Worm (Caenorhabditis elegans) whole organism, L3 larva: Measurements from ENCODE around the gene irld-52.

ENCODE experiments used
- ceh-16 ChIP-seq: sonication (generic microtip); optimal IDR thresholded peaks from 2 replicates; lab custom pipeline; 2017; ENCODE audit warnings: missing biosample characterization, missing genetic modification characterization
- ceh-82 ChIP-seq: fragments of 150-350 bp; optimal IDR thresholded peaks from 2 replicates; lab custom pipeline; 2014; ENCODE audit warnings: missing biosample characterization, missing genetic modification characterization
- egl-27 ChIP-seq: sonication (generic microtip); optimal IDR thresholded peaks from 4 replicates; lab custom pipeline; 2017; ENCODE audit warnings: missing biosample characterization, missing genetic modification reagents, missing genetic modification characterization
- egl-5 ChIP-seq: fragments of 150-350 bp; optimal IDR thresholded peaks from 2 replicates; lab custom pipeline; 2017; ENCODE audit warnings: missing biosample characterization, missing genetic modification reagents, missing genetic modification characterization, inconsistent platforms
- elt-1 ChIP-seq: fragments of 150-350 bp; optimal IDR thresholded peaks from 2 replicates; lab custom pipeline; 2014; ENCODE audit warnings: missing biosample characterization, missing genetic modification characterization
- elt-3 ChIP-seq, 3 experiments: fragments of 150-350 bp in 1 of 3; sonication (generic microtip) in 2 of 3; optimal IDR thresholded peaks; 2 replicates in 2 of 3; 4 replicates in 1 of 3; lab custom pipeline; 2014 to 2017; ENCODE audit warnings: missing biosample characterization in 3 of 3, missing genetic modification characterization in 3 of 3
- fkh-10 ChIP-seq: sonication (generic microtip); optimal IDR thresholded peaks from 2 replicates; lab custom pipeline; 2017; ENCODE audit warnings: missing biosample characterization, missing genetic modification reagents, missing genetic modification characterization
- fkh-2 ChIP-seq: fragments of 150-350 bp; optimal IDR thresholded peaks from 2 replicates; lab custom pipeline; 2014; ENCODE audit warnings: missing biosample characterization, missing genetic modification reagents, missing genetic modification characterization
- hmg-11 ChIP-seq: sonication (generic microtip); optimal IDR thresholded peaks from 2 replicates; lab custom pipeline; 2016; ENCODE audit warnings: missing genetic modification characterization, missing compliant biosample characterization
- lin-15B ChIP-seq: fragments of 150-350 bp; optimal IDR thresholded peaks from 2 replicates; lab custom pipeline; 2014; ENCODE audit warnings: missing biosample characterization, missing genetic modification characterization
- lin-39 ChIP-seq: fragments of 150-350 bp; optimal IDR thresholded peaks from 2 replicates; lab custom pipeline; 2018; ENCODE audit warnings: missing biosample characterization, missing genetic modification reagents, missing genetic modification characterization
- lsy-12 ChIP-seq: sonication (generic microtip); optimal IDR thresholded peaks from 2 replicates; lab custom pipeline; 2016; ENCODE audit warnings: mild to moderate bottlenecking, missing genetic modification characterization, missing compliant biosample characterization
- mdl-1 ChIP-seq: fragments of 150-350 bp; optimal IDR thresholded peaks from 2 replicates; lab custom pipeline; 2014; ENCODE audit warnings: missing biosample characterization, missing genetic modification characterization
- mml-1 ChIP-seq: fragments of 150-350 bp; sonication (generic microtip); optimal IDR thresholded peaks from 3 replicates; lab custom pipeline; 2014; ENCODE audit warnings: missing biosample characterization, missing genetic modification characterization
- nfya-1 ChIP-seq: sonication (generic microtip); optimal IDR thresholded peaks from 2 replicates; lab custom pipeline; 2017; ENCODE audit warnings: missing genetic modification characterization, mild to moderate bottlenecking, missing compliant biosample characterization, antibody characterized with exemption, moderate library complexity; ENCODE audit not compliant: insufficient read depth
- nhr-11 ChIP-seq: fragments of 150-350 bp; optimal IDR thresholded peaks from 2 replicates; lab custom pipeline; 2014; ENCODE audit warnings: missing biosample characterization, missing genetic modification characterization
- nhr-12 ChIP-seq: fragments of 150-350 bp; optimal IDR thresholded peaks from 2 replicates; lab custom pipeline; 2014; ENCODE audit warnings: missing biosample characterization, missing genetic modification characterization
- nhr-23 ChIP-seq: fragments of 150-350 bp; optimal IDR thresholded peaks from 2 replicates; lab custom pipeline; 2014; ENCODE audit warnings: missing biosample characterization, missing genetic modification reagents, missing genetic modification characterization
- nhr-25 ChIP-seq: sonication (generic microtip); optimal IDR thresholded peaks from 2 replicates; lab custom pipeline; 2017; ENCODE audit warnings: missing biosample characterization, missing genetic modification characterization
- skn-1 ChIP-seq: fragments of 150-350 bp; optimal IDR thresholded peaks from 2 replicates; lab custom pipeline; 2014; ENCODE audit warnings: missing biosample characterization, missing genetic modification characterization
- unc-39 ChIP-seq: sonication (generic microtip); optimal IDR thresholded peaks from 4 replicates; lab custom pipeline; 2017; ENCODE audit warnings: missing biosample characterization, missing genetic modification characterization
- zag-1 ChIP-seq: fragments of 150-350 bp; optimal IDR thresholded peaks from 2 replicates; lab custom pipeline; 2014; ENCODE audit warnings: missing biosample characterization, missing genetic modification characterization
- ztf-11 ChIP-seq: fragments of 150-350 bp; optimal IDR thresholded peaks from 2 replicates; lab custom pipeline; 2014; ENCODE audit warnings: missing biosample characterization, missing genetic modification characterization

The irld-52 gene

DNA sequence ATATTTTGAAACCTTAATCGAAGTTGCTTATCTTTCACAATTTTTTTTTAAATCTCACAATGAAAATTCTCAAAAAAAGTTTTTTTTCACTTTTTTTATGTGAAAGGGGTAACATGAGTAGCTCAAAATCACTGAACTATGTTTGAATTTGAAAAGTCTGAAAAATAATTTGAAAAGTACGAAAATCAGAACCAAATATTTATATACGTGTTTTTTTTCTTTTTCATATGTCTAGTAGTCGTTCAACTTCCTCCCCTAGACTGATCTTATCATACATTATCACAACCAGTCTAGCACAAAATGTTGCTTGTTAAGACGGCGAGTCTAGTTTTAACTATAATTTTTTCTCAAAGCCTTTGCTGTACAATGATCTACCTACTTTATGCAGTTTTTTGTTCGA, 41.9 kb downstream of the irld-52 start, which contains the start of gene srbc-49:
TSS of gene srbc-49 (plus strand) at position 301 of the 400 bp plus-strand sequence.
- TF ChIP-seq egl-27 (no peak), fkh-2 (no peak), unc-39 (tag; lab: Kevin White, UChicago) (no peak), egl-5 (no peak), fkh-10 (GFP tag; lab: Kevin White, UChicago) (no peak), elt-1 (tag; lab: Kevin White, UChicago) (no peak), nhr-11 (no peak), elt-3 (tag; optimal IDR thresholded peaks at IDR 0.05; lab: Kevin White, UChicago) (no peak), mml-1 (tag; lab: Kevin White, UChicago) (no peak), nhr-23 (no peak)

DNA sequence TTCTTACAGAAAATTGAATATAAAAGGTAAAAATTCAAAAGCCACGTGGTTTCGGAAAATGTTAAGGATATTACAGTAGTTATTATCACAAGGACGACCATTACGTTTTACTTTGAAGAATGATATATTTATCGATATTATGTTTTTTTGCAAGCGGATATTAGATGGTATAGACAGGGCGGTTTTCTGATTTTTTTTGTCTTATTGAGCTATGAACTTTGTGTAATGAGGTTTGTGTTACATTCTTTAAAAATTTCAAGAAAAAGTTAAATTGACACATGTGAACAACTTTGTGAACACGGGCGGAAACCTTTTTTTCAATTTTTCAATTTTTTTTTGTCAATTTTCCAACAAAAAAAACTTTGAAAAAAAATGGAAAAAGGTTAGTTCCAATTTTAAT, 45.4 kb downstream of the irld-52 start, which contains the start of gene srbc-50:
TSS of gene srbc-50 (minus strand) at position 101 of the 400 bp plus-strand sequence.
- TF ChIP-seq nfya-1 (no peak), mdl-1 (tag; lab: Kevin White, UChicago) (no peak)

DNA sequence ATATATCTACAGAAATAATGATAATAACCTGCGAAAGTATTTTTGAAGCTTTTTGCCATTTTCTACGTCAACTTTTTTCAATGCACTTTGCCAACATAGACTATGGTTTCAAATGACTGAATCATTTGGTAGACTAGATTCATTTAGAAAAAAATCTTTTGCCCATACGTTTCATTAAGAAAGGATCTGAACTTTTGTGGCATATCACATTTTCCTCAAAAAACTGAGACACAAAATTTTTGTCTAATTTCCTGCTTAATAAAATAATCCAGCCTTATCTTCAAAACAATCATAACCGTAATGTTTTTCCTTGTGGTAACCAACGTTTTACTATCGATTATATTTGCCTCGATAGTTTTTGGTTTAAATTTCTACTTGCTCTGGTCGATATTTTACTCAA, 46.6 kb downstream of the irld-52 start, which contains the start of gene srbc-51:
TSS of gene srbc-51 (plus strand) at position 301 of the 400 bp plus-strand sequence.
- no peak for TF ChIP-seq lin-15B (tag; lab: Kevin White, UChicago)
- TF ChIP-seq zag-1 (tag; lab: Kevin White, UChicago) = no peak

DNA sequence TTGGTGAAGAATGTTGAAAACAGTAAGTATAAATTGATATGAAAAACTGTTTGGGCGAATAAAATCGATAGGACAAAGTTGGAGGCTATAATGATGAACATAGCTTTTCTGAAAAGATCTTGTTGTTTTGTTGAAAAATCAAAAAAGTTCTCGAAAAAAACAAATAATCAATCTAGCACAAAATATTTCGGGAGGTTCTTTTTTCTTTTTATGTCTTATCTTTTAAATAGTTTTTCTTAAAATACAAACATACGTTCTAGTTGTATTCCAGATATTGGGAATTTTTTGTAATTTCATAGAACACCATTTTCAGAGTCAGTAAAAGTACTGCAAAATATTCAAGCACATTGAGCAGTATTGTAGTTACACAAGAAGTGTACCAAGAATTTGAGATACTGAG, 50.4 kb downstream of the irld-52 start, which contains the start of gene srbc-55:
TSS of gene srbc-55 (minus strand) at position 101 of the 400 bp plus-strand sequence.
- TF ChIP-seq nhr-25 (tag; lab: Kevin White, UChicago) = no peak
- TF ChIP-seq zag-1 (tag; lab: Kevin White, UChicago) = no peak
- TF ChIP-seq skn-1 (tag; lab: Kevin White, UChicago) = no peak
- no peak for TF ChIP-seq ceh-16
- TF ChIP-seq lsy-12 (tag; lab: Kevin White, UChicago) = no peak
- TF ChIP-seq lin-39 = no peak
- no peak for TF ChIP-seq nhr-11
- no peak for TF ChIP-seq nhr-12 (tag; lab: Kevin White, UChicago)
- TF ChIP-seq mml-1 (tag; lab: Kevin White, UChicago) = no peak
- TF ChIP-seq hmg-11 (tag; lab: Kevin White, UChicago) = no peak
- no peak for TF ChIP-seq nhr-23
- TF ChIP-seq ceh-82 (tag; lab: Kevin White, UChicago) = no peak
- TF ChIP-seq ztf-11 = no peak
- no peak for TF ChIP-seq mdl-1 (tag; lab: Kevin White, UChicago)
